Worm (Caenorhabditis elegans) whole organism, early embryonic: ENCODE results near the gene cyn-12.

Source experiments
- ama-1 ChIP-seq: fragments of 150-350 bp; optimal IDR thresholded peaks from 2 replicates; lab custom pipeline; 2014
- ceh-13 ChIP-seq: fragments of 200-800 bp; sonication (Bioruptor generic); optimal IDR thresholded peaks from 2 replicates; lab custom pipeline; 2018; ENCODE audit warnings: mild to moderate bottlenecking, missing genetic modification characterization, missing compliant biosample characterization
- ceh-36 ChIP-seq: sonication (generic microtip); optimal IDR thresholded peaks from 2 replicates; lab custom pipeline; 2016; ENCODE audit warnings: missing genetic modification characterization, inconsistent platforms, missing compliant biosample characterization
- flt-1 ChIP-seq: fragments of 200-800 bp; sonication (Bioruptor generic); IDR thresholded peaks from 2 replicates; pipeline ENCODE4 v1.3.6; 2022; ENCODE audit warnings: missing genetic modification characterization, missing compliant biosample characterization
- hmbx-1 ChIP-seq: sonication (generic microtip); optimal IDR thresholded peaks from 2 replicates; lab custom pipeline; 2016; ENCODE audit warnings: mild to moderate bottlenecking, missing genetic modification characterization, missing compliant biosample characterization
- hmg-4 ChIP-seq: fragments of 200-800 bp; sonication (Bioruptor generic); optimal IDR thresholded peaks from 2 replicates; lab custom pipeline; 2018; ENCODE audit warnings: mild to moderate bottlenecking, missing genetic modification characterization, missing compliant biosample characterization
- scrt-1 ChIP-seq: fragments of 200-800 bp; sonication (Bioruptor generic); IDR thresholded peaks from 2 replicates; pipeline ENCODE4 v1.3.6; 2022; ENCODE audit warnings: missing genetic modification characterization, missing compliant biosample characterization
- sea-1 ChIP-seq: fragments of 200-800 bp; sonication (Bioruptor generic); conservative IDR thresholded peaks from 2 replicates; pipeline ENCODE4 v1.3.6; 2022; ENCODE audit warnings: missing genetic modification characterization, missing compliant biosample characterization
- tbx-11 ChIP-seq: fragments of 200-800 bp; sonication (Bioruptor generic); IDR thresholded peaks from 2 replicates; pipeline ENCODE4 v1.3.6; 2022; ENCODE audit warnings: missing genetic modification characterization, missing compliant biosample characterization
- tbx-37 ChIP-seq: fragments of 200-800 bp; sonication (Bioruptor generic); conservative IDR thresholded peaks from 2 replicates; pipeline ENCODE4 v1.3.6; 2022; ENCODE audit warnings: missing genetic modification reagents, missing genetic modification characterization, missing compliant biosample characterization

- TF ChIP-seq flt-1 (GFP tag; lab: Robert Waterston, UW) (no peak), scrt-1 (no peak), ceh-36 (tag; lab: Kevin White, UChicago) (no peak), ama-1 (lab: Kevin White, UChicago) (no peak), ceh-13 (GFP tag; lab: Kevin White, UChicago) (no peak), hmg-4 (no peak), hmbx-1 (tag; lab: Kevin White, UChicago) (no peak), tbx-37 (GFP tag; lab: Robert Waterston, UW) (no peak), sea-1 (no peak), tbx-11 (GFP tag; lab: Robert Waterston, UW) (no peak)
Observed at ce11 chrIV:7173489-7173888, 40.5 kb upstream of the cyn-12 start, which contains the start of gene str-1.
